Worm (Caenorhabditis elegans): Measurements from ENCODE around the gene C12D5.9.

DNA sequence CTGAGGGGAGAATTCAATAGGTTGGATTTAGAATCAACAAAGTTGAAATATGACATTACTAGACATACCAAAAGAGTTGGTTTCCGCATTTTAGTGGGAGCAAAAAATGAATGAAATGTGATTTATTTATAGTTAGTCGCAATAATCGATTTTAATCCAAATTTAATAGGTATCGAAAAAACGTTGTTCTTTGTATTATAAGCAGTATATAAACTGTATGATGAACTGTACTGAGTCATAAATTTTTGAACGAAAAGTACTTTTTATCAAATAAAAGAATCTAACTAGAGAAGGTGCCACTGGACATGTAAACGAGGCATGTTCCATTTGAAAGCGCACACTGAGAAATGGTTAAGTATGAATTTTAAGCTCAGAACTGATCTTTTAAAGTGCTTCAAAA lies at the start of gene C12D5.9:
- TF ChIP-seq ama-1 (optimal IDR thresholded peaks at IDR 0.05) (no peak), lin-13 (GFP tag; optimal IDR thresholded peaks at IDR 0.05) (no peak), nhr-12 (tag; optimal IDR thresholded peaks at IDR 0.05) (no peak), nhr-6 (tag; optimal IDR thresholded peaks at IDR 0.05) (no peak), snpc-4 (tag; optimal IDR thresholded peaks at IDR 0.05) (no peak)
